Worm (Caenorhabditis elegans) whole organism, early embryonic: ENCODE results near the gene F53C11.1.

Experiments
- B0310.2 ChIP-seq: sonication (generic microtip); optimal IDR thresholded peaks from 2 replicates; lab custom pipeline; 2016; ENCODE audit warnings: mild to moderate bottlenecking, missing genetic modification characterization, missing compliant biosample characterization
- F13C5.2 ChIP-seq: sonication (generic microtip); optimal IDR thresholded peaks from 2 replicates; lab custom pipeline; 2017; ENCODE audit warnings: mild to moderate bottlenecking, missing genetic modification characterization, inconsistent platforms, missing compliant biosample characterization
- aly-1 ChIP-seq: sonication (generic microtip); optimal IDR thresholded peaks from 2 replicates; lab custom pipeline; 2016; ENCODE audit warnings: missing genetic modification characterization, missing compliant biosample characterization
- ama-1 ChIP-seq: fragments of 150-350 bp; optimal IDR thresholded peaks from 2 replicates; lab custom pipeline; 2014
- ceh-13 ChIP-seq: fragments of 200-800 bp; sonication (Bioruptor generic); optimal IDR thresholded peaks from 2 replicates; lab custom pipeline; 2018; ENCODE audit warnings: mild to moderate bottlenecking, missing genetic modification characterization, missing compliant biosample characterization
- ceh-36 ChIP-seq: sonication (generic microtip); optimal IDR thresholded peaks from 2 replicates; lab custom pipeline; 2016; ENCODE audit warnings: missing genetic modification characterization, inconsistent platforms, missing compliant biosample characterization
- ets-7 ChIP-seq: sonication (generic microtip); optimal IDR thresholded peaks from 2 replicates; lab custom pipeline; 2016; ENCODE audit warnings: missing genotype, missing genetic modification characterization, missing compliant biosample characterization
- flt-1 ChIP-seq: fragments of 200-800 bp; sonication (Bioruptor generic); IDR thresholded peaks from 2 replicates; pipeline ENCODE4 v1.3.6; 2022; ENCODE audit warnings: missing genetic modification characterization, missing compliant biosample characterization
- hmbx-1 ChIP-seq: sonication (generic microtip); optimal IDR thresholded peaks from 2 replicates; lab custom pipeline; 2016; ENCODE audit warnings: mild to moderate bottlenecking, missing genetic modification characterization, missing compliant biosample characterization
- hmg-4 ChIP-seq: fragments of 200-800 bp; sonication (Bioruptor generic); optimal IDR thresholded peaks from 2 replicates; lab custom pipeline; 2018; ENCODE audit warnings: mild to moderate bottlenecking, missing genetic modification characterization, missing compliant biosample characterization
- hnd-1 ChIP-seq: sonication (generic microtip); optimal IDR thresholded peaks from 2 replicates; lab custom pipeline; 2016; ENCODE audit warnings: missing genetic modification characterization, missing compliant biosample characterization
- pes-1 ChIP-seq: fragments of 200-800 bp; sonication (Bioruptor generic); IDR thresholded peaks from 2 replicates; pipeline ENCODE4 v1.3.6; 2022; ENCODE audit warnings: missing genetic modification reagents, missing genetic modification characterization, missing compliant biosample characterization
- scrt-1 ChIP-seq: fragments of 200-800 bp; sonication (Bioruptor generic); IDR thresholded peaks from 2 replicates; pipeline ENCODE4 v1.3.6; 2022; ENCODE audit warnings: missing genetic modification characterization, missing compliant biosample characterization
- sea-1 ChIP-seq: fragments of 200-800 bp; sonication (Bioruptor generic); conservative IDR thresholded peaks from 2 replicates; pipeline ENCODE4 v1.3.6; 2022; ENCODE audit warnings: missing genetic modification characterization, missing compliant biosample characterization
- tbx-11 ChIP-seq: fragments of 200-800 bp; sonication (Bioruptor generic); IDR thresholded peaks from 2 replicates; pipeline ENCODE4 v1.3.6; 2022; ENCODE audit warnings: missing genetic modification characterization, missing compliant biosample characterization
- tbx-37 ChIP-seq: fragments of 200-800 bp; sonication (Bioruptor generic); conservative IDR thresholded peaks from 2 replicates; pipeline ENCODE4 v1.3.6; 2022; ENCODE audit warnings: missing genetic modification reagents, missing genetic modification characterization, missing compliant biosample characterization
- tra-4 ChIP-seq: sonication (generic microtip); optimal IDR thresholded peaks from 2 replicates; lab custom pipeline; 2017; ENCODE audit warnings: missing genetic modification characterization, missing compliant biosample characterization

The F53C11.1 gene

DNA sequence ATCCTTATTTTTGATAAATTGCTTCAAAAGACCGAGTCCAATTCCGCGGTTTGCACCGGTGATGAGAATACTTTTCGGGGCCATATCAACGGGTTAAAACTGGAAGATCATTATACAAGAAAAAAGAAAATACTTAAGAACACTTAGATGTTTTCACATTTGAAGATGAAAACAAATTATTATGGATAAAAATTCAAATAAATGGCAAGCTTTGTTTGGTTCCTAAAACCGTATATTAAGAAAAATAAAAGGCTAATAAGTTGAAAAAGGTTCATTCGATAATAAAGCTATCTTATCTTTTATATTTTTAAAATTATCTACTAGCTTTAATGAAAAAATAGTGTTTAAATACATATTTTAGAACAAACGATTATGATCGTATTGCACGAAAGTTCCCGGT, 22.1 kb upstream of the F53C11.1 start, which contains the start of gene F20G2.1:
Gene F20G2.1, minus strand, starts transcription at position 101 of the 400 bp plus-strand sequence.
- TF ChIP-seq scrt-1 (GFP tag; lab: Robert Waterston, UW): no peak

DNA sequence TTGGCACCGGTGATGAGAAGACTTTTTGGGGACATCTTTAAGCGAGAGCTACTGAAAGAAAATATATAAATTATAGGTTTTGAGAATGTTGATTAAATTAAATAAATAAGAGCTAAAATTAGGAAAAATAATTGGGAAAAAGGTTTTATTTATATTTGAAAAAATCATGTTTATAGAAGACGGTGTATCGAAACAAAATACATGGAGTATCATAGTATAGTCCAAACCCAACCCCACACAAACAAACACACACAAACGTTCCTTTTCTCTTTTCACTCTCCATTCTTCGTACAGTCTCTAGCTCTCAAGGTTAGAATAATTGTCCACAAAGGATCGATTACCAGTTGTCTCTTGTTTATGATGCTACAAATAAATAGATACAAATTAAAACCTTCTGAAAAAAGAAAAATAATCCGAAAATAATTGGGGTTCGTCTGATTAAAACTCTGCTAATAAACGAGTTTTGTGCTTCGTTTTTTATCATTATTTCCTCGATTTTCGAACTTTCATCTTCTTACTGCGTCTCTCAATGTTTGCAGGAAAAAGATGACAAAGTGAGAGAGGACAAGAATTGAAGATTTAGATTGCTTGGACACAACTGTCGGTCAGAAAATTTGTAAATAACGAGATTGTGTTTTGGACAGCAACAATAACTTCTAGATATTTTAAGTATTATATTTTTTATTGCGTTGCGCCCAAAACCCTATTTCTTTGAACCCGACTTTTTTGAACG, 19.1 kb upstream of the F53C11.1 start, which contains the start of gene F20G2.2:
Gene F20G2.2, minus strand, starts transcription at position 51 of the 733 bp plus-strand sequence.
- TF ChIP-seq scrt-1 (GFP tag; lab: Robert Waterston, UW): no peak
- TF ChIP-seq hnd-1: no peak
- no peak for TF ChIP-seq pes-1 (GFP tag; lab: Robert Waterston, UW)
- TF ChIP-seq tbx-37 (GFP tag; lab: Robert Waterston, UW): no peak
- no peak for TF ChIP-seq ama-1 (lab: Kevin White, UChicago)
- TF ChIP-seq flt-1 (GFP tag; lab: Robert Waterston, UW): no peak
- TF ChIP-seq sea-1 (GFP tag; lab: Robert Waterston, UW): no peak
- no peak for TF ChIP-seq ceh-36 (tag; lab: Kevin White, UChicago)

DNA sequence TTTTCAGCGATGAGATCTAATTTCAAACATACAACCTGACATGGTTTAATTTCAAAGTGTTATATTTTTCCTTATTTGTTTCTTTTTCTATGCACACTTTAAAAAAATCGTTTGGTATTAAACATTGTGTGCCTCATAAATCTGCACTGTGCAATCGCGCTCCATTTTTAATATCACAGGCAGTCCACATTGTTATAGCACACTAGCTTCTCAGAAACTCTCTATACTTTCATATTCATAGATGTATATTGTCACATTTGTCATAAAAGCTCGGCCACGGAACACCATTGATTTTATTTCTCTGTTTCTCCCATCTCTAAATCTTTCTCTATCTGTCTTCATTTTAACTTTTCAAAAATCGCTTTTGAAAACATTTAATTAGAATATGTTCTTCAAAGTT, 18.2 kb upstream of the F53C11.1 start:
- no peak for TF ChIP-seq hmg-4 (GFP tag; lab: Kevin White, UChicago)
- no peak for TF ChIP-seq flt-1 (GFP tag; lab: Robert Waterston, UW)
- TF ChIP-seq ama-1 (lab: Kevin White, UChicago): no peak
- no peak for TF ChIP-seq ceh-36 (tag; lab: Kevin White, UChicago)
- TF ChIP-seq ets-7: no peak
- TF ChIP-seq F13C5.2 (tag; lab: Kevin White, UChicago): no peak
- no peak for TF ChIP-seq hmbx-1 (tag; lab: Kevin White, UChicago)
- no peak for TF ChIP-seq hnd-1
- TF ChIP-seq pes-1 (GFP tag; lab: Robert Waterston, UW): no peak
- no peak for TF ChIP-seq tbx-37 (GFP tag; lab: Robert Waterston, UW)
- no peak for TF ChIP-seq ceh-13 (GFP tag; lab: Kevin White, UChicago)
- no peak for TF ChIP-seq tra-4 (tag; lab: Kevin White, UChicago)
- no peak for TF ChIP-seq sea-1 (GFP tag; lab: Robert Waterston, UW)
- no peak for TF ChIP-seq tbx-11
- no peak for TF ChIP-seq B0310.2 (tag; lab: Kevin White, UChicago)
- no peak for TF ChIP-seq scrt-1 (GFP tag; lab: Robert Waterston, UW)

DNA sequence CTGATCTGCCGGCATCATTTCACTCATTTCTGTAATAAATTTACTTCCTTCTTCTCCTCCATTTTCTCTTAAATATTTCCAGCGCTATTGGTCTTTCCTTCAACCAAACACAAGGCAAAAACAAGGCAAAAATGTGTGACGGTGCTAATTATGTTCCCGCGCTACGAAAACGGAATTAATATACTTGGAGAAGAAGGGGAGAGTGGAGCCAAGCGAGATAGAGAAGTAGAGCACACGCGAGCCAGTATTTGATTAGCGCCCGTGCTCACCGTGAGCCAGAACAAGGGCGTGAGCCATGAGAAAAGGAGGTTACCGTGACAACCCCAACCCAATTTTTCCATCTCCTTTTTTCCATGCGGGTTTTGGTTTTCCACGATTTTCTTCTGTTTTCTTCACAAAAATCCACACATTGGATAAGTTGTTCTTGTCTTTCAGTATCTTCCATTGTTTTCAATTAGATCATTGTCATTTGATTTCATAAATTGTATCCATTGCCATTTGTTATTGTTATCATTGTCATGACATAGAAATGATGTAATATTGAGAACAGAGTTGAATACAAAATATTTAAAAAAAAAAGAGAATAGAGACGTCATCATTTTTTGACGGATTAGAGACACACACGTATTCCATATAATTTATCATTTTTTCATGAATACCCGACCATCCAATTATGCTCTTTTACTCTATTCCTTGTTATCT, 13.0 kb upstream of the F53C11.1 start, which contains the start of gene F20G2.6:
Gene F20G2.6, plus strand, starts transcription at position 652 of the 702 bp plus-strand sequence.
- TF ChIP-seq sea-1 (GFP tag; lab: Robert Waterston, UW) (no peak), F13C5.2 (tag; lab: Kevin White, UChicago) (no peak), scrt-1 (GFP tag; lab: Robert Waterston, UW) (no peak), B0310.2 (tag; lab: Kevin White, UChicago) (no peak), flt-1 (GFP tag; lab: Robert Waterston, UW) (no peak), hnd-1 (no peak), hmg-4 (GFP tag; lab: Kevin White, UChicago) (no peak), ceh-13 (GFP tag; lab: Kevin White, UChicago) (no peak), ceh-36 (tag; lab: Kevin White, UChicago) (no peak), tbx-11 (no peak), tra-4 (tag; lab: Kevin White, UChicago) (no peak), ama-1 (lab: Kevin White, UChicago) (no peak), aly-1 (tag; lab: Kevin White, UChicago) (no peak), tbx-37 (GFP tag; lab: Robert Waterston, UW) (no peak)

DNA sequence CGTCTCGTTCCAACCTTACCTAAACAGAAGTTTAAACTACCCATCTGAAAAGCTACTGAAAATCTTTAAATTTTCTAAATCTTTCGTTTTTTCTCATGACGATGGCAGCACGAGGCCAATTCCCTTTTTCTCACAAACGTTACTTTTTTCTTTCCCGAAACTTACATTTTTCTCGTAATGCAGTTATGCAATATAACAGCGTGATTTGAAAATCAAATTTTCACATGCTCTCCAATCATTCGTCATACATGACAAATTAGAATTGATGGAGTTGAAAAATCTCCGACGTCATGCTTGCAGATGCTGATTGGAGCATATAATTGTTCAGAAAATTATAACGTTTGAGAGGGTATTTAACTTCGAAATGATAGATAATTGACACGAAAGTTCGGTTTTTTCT, 11.9 kb upstream of the F53C11.1 start:
- TF ChIP-seq ets-7 (no peak), tbx-37 (GFP tag; lab: Robert Waterston, UW) (no peak), tbx-11 (no peak), F13C5.2 (tag; lab: Kevin White, UChicago) (no peak), ama-1 (lab: Kevin White, UChicago) (no peak), pes-1 (GFP tag; lab: Robert Waterston, UW) (no peak), aly-1 (tag; lab: Kevin White, UChicago) (no peak), B0310.2 (tag; lab: Kevin White, UChicago) (no peak), scrt-1 (GFP tag; lab: Robert Waterston, UW) (no peak)

DNA sequence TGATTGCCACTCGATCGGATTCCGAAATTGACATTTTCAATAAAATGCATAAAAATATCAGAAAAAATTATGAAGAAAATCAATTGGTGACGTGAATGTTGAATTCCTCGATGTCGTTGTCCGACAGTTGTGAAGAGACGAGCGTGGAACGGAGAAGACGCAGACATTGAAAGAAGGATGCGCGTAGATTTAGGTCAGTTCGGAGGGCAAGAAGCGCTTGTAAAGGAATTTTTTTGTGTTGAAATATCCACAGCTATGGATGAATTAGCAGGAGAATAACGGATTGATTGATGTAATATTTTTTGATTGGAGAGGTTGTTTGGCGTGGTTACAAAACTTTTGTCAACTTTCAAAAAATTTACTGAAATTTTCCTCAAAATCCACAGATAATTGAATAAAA, 7.2 kb upstream of the F53C11.1 start, which contains the start of gene F20G2.3:
Gene F20G2.3, minus strand, starts transcription at position 101 of the 400 bp plus-strand sequence.
- TF ChIP-seq ets-7: no peak
- TF ChIP-seq scrt-1 (GFP tag; lab: Robert Waterston, UW): no peak
- TF ChIP-seq B0310.2 (tag; lab: Kevin White, UChicago): no peak
- TF ChIP-seq ceh-36 (tag; lab: Kevin White, UChicago): no peak
- TF ChIP-seq F13C5.2 (tag; lab: Kevin White, UChicago): no peak
- TF ChIP-seq pes-1 (GFP tag; lab: Robert Waterston, UW): no peak
- TF ChIP-seq hmg-4 (GFP tag; lab: Kevin White, UChicago): no peak
- no peak for TF ChIP-seq ama-1 (lab: Kevin White, UChicago)

DNA sequence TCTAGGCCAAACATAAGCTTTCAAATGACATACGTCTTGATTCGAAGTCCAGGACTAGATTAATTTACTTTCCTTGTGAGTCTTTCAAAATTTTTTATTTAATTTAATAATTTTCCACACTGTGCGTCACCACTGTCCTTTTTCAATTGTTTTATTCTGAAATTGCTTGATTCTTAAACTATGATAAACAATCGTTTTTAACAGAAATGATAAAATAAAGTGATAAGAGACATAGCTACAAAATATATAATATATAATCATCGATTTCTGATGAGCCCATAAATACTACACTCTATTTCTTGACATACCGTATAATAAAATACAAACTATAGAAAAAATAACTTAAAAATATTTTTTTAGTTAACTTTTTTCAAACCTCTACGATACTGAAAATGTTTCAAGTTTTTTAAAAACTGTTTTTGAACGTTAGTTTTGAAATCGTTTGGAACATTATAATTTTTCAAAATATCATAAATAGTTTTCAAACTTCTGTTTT, 6.6 kb upstream of the F53C11.1 start, which contains the start of gene nas-24:
Gene nas-24, plus strand, starts transcription at position 446 of the 496 bp plus-strand sequence.
- TF ChIP-seq hmg-4 (GFP tag; lab: Kevin White, UChicago): no peak
- TF ChIP-seq tra-4 (tag; lab: Kevin White, UChicago): no peak
- no peak for TF ChIP-seq ets-7
- TF ChIP-seq scrt-1 (GFP tag; lab: Robert Waterston, UW): no peak
- TF ChIP-seq tbx-11: no peak
- TF ChIP-seq aly-1 (tag; lab: Kevin White, UChicago): no peak
- TF ChIP-seq ama-1 (lab: Kevin White, UChicago): no peak
- no peak for TF ChIP-seq F13C5.2 (tag; lab: Kevin White, UChicago)
- no peak for TF ChIP-seq pes-1 (GFP tag; lab: Robert Waterston, UW)
- TF ChIP-seq tbx-37 (GFP tag; lab: Robert Waterston, UW): no peak
- no peak for TF ChIP-seq hnd-1
- no peak for TF ChIP-seq hmbx-1 (tag; lab: Kevin White, UChicago)
- TF ChIP-seq flt-1 (GFP tag; lab: Robert Waterston, UW): no peak
- no peak for TF ChIP-seq ceh-36 (tag; lab: Kevin White, UChicago)
- no peak for TF ChIP-seq B0310.2 (tag; lab: Kevin White, UChicago)
- no peak for TF ChIP-seq sea-1 (GFP tag; lab: Robert Waterston, UW)
